Worm (Caenorhabditis elegans): ENCODE data around the gene H35N09.2.

The H35N09.2 gene

ce11 chrX:8602722-8603427 is 2.0 kb downstream of the H35N09.2 start:
- TF ChIP-seq cebp-2 (GFP tag; IDR thresholded peaks at IDR 0.05) (0 out of 2 replicates have a peak, but pooled peaks have one; percentile 26), unc-130 (GFP tag; optimal IDR thresholded peaks at IDR 0.05) (no peak)

- TF ChIP-seq cebp-1 (GFP tag; IDR thresholded peaks at IDR 0.05) (no peak), cebp-1 (tag; optimal IDR thresholded peaks at IDR 0.05) (no peak), ztf-22 (GFP tag; optimal IDR thresholded peaks at IDR 0.05) (no peak), C06A6.2 (GFP tag; conservative IDR thresholded peaks at IDR 0.05) (no peak), ceh-91 (GFP tag; IDR thresholded peaks at IDR 0.05) (no peak), nfya-1 (tag; optimal IDR thresholded peaks at IDR 0.05; ENCODE audit: borderline replicate concordance, insufficient read depth) (no peak), him-1 (tag; optimal IDR thresholded peaks at IDR 0.05) (no peak), nhr-27 (tag; optimal IDR thresholded peaks at IDR 0.05) (no peak), ztf-26 (tag; optimal IDR thresholded peaks at IDR 0.05) (no peak), B0261.1 (tag; optimal IDR thresholded peaks at IDR 0.05) (no peak), mcd-1 (GFP tag; IDR thresholded peaks at IDR 0.05) (no peak), let-607 (tag; optimal IDR thresholded peaks at IDR 0.05) (no peak), lsl-1 (GFP tag; optimal IDR thresholded peaks at IDR 0.05) (no peak), nhr-80 (tag; optimal IDR thresholded peaks at IDR 0.05) (no peak), ets-4 (GFP tag; optimal IDR thresholded peaks at IDR 0.05) (no peak), tbx-9 (tag; optimal IDR thresholded peaks at IDR 0.05; ENCODE audit: borderline replicate concordance) (no peak)
These were observed 3.6 kb downstream of the H35N09.2 start, which contains the start of gene F18E9.1 for ce11 chrX:8601235-8601634. F18E9.1 (plus strand) TSS chrX:8601535.

ce11 chrX:8599725-8600124 is 5.1 kb downstream of the H35N09.2 start:
- no peak for TF ChIP-seq ceh-91 (GFP tag; IDR thresholded peaks at IDR 0.05)
- no peak for TF ChIP-seq B0035.1 (tag; optimal IDR thresholded peaks at IDR 0.05)
- no peak for TF ChIP-seq pha-4 (tag; optimal IDR thresholded peaks at IDR 0.05)
- no peak for TF ChIP-seq lsy-27 (tag; optimal IDR thresholded peaks at IDR 0.05; ENCODE audit: borderline replicate concordance, insufficient read depth)
- TF ChIP-seq unc-62 (GFP tag; optimal IDR thresholded peaks at IDR 0.05), result no peak
- TF ChIP-seq madf-3 (GFP tag; IDR thresholded peaks at IDR 0.05), result no peak
- no peak for TF ChIP-seq K11D2.4 (GFP tag; IDR thresholded peaks at IDR 0.05)
- no peak for TF ChIP-seq sdz-38 (tag; optimal IDR thresholded peaks at IDR 0.05)
- no peak for TF ChIP-seq madf-8 (GFP tag; conservative IDR thresholded peaks at IDR 0.05)
- no peak for TF ChIP-seq tbx-9 (tag; optimal IDR thresholded peaks at IDR 0.05; ENCODE audit: borderline replicate concordance)
- TF ChIP-seq nhr-80 (tag; optimal IDR thresholded peaks at IDR 0.05), result no peak
- no peak for TF ChIP-seq ztf-18 (tag; optimal IDR thresholded peaks at IDR 0.05)
- TF ChIP-seq F55B11.4 (tag; optimal IDR thresholded peaks at IDR 0.05; ENCODE audit: borderline replicate concordance, insufficient read depth), result no peak

ce11 chrX:8598491-8598890 is 6.4 kb downstream of the H35N09.2 start:
- TF ChIP-seq nhr-80 (tag; optimal IDR thresholded peaks at IDR 0.05) (no peak), aptf-3 (GFP tag; IDR thresholded peaks at IDR 0.05) (no peak), ceh-40 (GFP tag; IDR thresholded peaks at IDR 0.05) (no peak), F39B2.1 (GFP tag; IDR thresholded peaks at IDR 0.05) (no peak), Y56A3A.18 (GFP tag; IDR thresholded peaks at IDR 0.05) (no peak), athp-1 (tag; optimal IDR thresholded peaks at IDR 0.05) (no peak), ceh-58 (GFP tag; IDR thresholded peaks at IDR 0.05) (no peak), K12H6.12 (tag; optimal IDR thresholded peaks at IDR 0.05) (no peak), snpc-3.4 (tag; optimal IDR thresholded peaks at IDR 0.05) (no peak), zim-3 (tag; optimal IDR thresholded peaks at IDR 0.05) (no peak), fkh-3 (tag; optimal IDR thresholded peaks at IDR 0.05) (no peak), lag-1 (GFP tag; IDR thresholded peaks at IDR 0.05) (no peak), ztf-6 (GFP tag; IDR thresholded peaks at IDR 0.05) (no peak), unc-62 (GFP tag; optimal IDR thresholded peaks at IDR 0.05) (no peak), sptf-2 (GFP tag; optimal IDR thresholded peaks at IDR 0.05) (no peak), nhr-120 (GFP tag; IDR thresholded peaks at IDR 0.05) (no peak), dox-1 (GFP tag; IDR thresholded peaks at IDR 0.05) (no peak), nhr-90 (tag; optimal IDR thresholded peaks at IDR 0.05) (no peak)

Measured in whole organism, young adult.